Worm (Caenorhabditis elegans): ENCODE data around the gene fut-6.
A peak's percentile ranks its signal among the peaks of the same experiment; 100 is the strongest.
"Not testable (repeated sequence)": the region's sequence is repeated elsewhere in the genome, so short reads cannot be mapped to it uniquely, and the experiment has no call there.

The fut-6 gene

DNA sequence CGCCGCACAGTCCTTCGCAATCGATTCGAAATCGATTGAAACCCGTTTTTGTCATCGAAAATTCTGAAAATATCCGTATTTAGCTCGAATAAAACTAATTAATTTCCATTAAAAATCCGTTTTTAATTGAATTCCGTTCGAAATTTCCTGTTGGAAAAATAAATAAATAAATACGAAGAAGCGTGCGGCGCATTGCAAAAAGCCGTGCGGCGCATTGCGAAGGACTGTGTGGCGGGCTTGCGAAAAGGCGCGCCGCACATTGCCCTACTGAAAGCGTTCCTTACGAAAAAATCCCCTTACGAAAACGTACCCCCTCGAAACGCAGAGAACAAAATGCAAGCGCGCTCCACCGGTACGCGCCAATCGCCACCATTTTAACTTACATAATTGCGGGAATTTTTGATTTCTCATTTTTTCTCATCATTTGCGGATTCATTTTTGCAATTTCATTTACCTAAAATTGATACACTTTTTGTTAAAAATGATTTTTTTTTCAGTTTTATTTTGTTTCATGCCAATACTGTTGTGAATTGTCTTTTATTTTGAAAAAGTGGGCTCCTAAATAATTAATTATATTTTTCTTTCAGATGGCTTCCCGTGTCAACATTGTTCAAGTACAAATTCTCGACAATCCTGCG, 45.9 kb upstream of the fut-6 start, which contains the start of gene unc-85 (continued):
- peak; percentile 35 for TF ChIP-seq rpc-1 (optimal IDR thresholded peaks at IDR 0.05)
- not testable (repeated sequence) for TF ChIP-seq rpc-1 (tag; optimal IDR thresholded peaks at IDR 0.05)
- TF ChIP-seq madf-10 (tag; optimal IDR thresholded peaks at IDR 0.05), result peak; percentile 44
- peak; percentile 77 for TF ChIP-seq attf-6 (GFP tag; IDR thresholded peaks at IDR 0.05)
- peak; percentile 66 for TF ChIP-seq ztf-18 (tag; optimal IDR thresholded peaks at IDR 0.05)
- peak; percentile 61 for TF ChIP-seq tbp1 (GFP tag; optimal IDR thresholded peaks at IDR 0.05)
- peak; percentile 45 for TF ChIP-seq F23B12.7 (tag; optimal IDR thresholded peaks at IDR 0.05; ENCODE audit: insufficient read depth)
- peak; percentile 99 for TF ChIP-seq madf-6 (GFP tag; IDR thresholded peaks at IDR 0.05)
- peak; percentile 88 for TF ChIP-seq xnd-1 (tag; optimal IDR thresholded peaks at IDR 0.05)
- peak; percentile 93 for TF ChIP-seq pbrm-1 (GFP tag; IDR thresholded peaks at IDR 0.05)
- peak; percentile 99 for TF ChIP-seq Y95B8A.8 (GFP tag; IDR thresholded peaks at IDR 0.05)
- peak; percentile 95 for TF ChIP-seq madf-3 (GFP tag; IDR thresholded peaks at IDR 0.05)
- TF ChIP-seq Y56A3A.18 (GFP tag; IDR thresholded peaks at IDR 0.05), result peak; percentile 75
- TF ChIP-seq snpc-3.4 (tag; optimal IDR thresholded peaks at IDR 0.05), result peak; percentile 84
- TF ChIP-seq hmg-1.2 (GFP tag; IDR thresholded peaks at IDR 0.05), result peak; percentile 86
- TF ChIP-seq F33H1.4 (GFP tag; IDR thresholded peaks at IDR 0.05), result peak; percentile 96
- TF ChIP-seq hrde-1 (tag; optimal IDR thresholded peaks at IDR 0.05; ENCODE audit: borderline replicate concordance), result peak; percentile 11
- TF ChIP-seq ceh-27 (GFP tag; optimal IDR thresholded peaks at IDR 0.05), result peak; percentile 70
- peak; percentile 100 for TF ChIP-seq ceh-91 (GFP tag; IDR thresholded peaks at IDR 0.05)
- peak; percentile 97 for TF ChIP-seq ceh-100 (GFP tag; IDR thresholded peaks at IDR 0.05)
- peak; percentile 89 for TF ChIP-seq Y79H2A.3 (GFP tag; conservative IDR thresholded peaks at IDR 0.05)
- peak; percentile 98 for TF ChIP-seq B0019.2 (GFP tag; conservative IDR thresholded peaks at IDR 0.05)
- peak; percentile 74; the same call in 1 of the 2 replicates for TF ChIP-seq hmg-20 (GFP tag; IDR thresholded peaks at IDR 0.05)
- peak; percentile 88 for TF ChIP-seq K11D2.4 (GFP tag; IDR thresholded peaks at IDR 0.05)
- TF ChIP-seq let-607 (tag; optimal IDR thresholded peaks at IDR 0.05), result peak in 1 of 2 experiments; percentile 74
- TF ChIP-seq let-526 (GFP tag; IDR thresholded peaks at IDR 0.05), result peak; percentile 82
- peak; percentile 36 for TF ChIP-seq snpc-1.3 (tag; optimal IDR thresholded peaks at IDR 0.05; ENCODE audit: insufficient read depth)
- TF ChIP-seq egl-44 (GFP tag; IDR thresholded peaks at IDR 0.05), result peak; percentile 85
- TF ChIP-seq dox-1 (GFP tag; IDR thresholded peaks at IDR 0.05), result peak; percentile 99
- TF ChIP-seq efl-1 (GFP tag; optimal IDR thresholded peaks at IDR 0.05), result peak; percentile 96
- peak; percentile 32 for TF ChIP-seq ZK185.1 (tag; optimal IDR thresholded peaks at IDR 0.05; ENCODE audit: poor library complexity, severe bottlenecking)
- peak; percentile 100 for TF ChIP-seq D2030.7 (GFP tag; IDR thresholded peaks at IDR 0.05)
- TF ChIP-seq attf-5 (GFP tag; optimal IDR thresholded peaks at IDR 0.05), result peak; percentile 90
- TF ChIP-seq cebp-1 (GFP tag; IDR thresholded peaks at IDR 0.05), result peak; percentile 78
- TF ChIP-seq cebp-1 (tag; optimal IDR thresholded peaks at IDR 0.05), result peak; percentile 79
- TF ChIP-seq egrh-3 (GFP tag; IDR thresholded peaks at IDR 0.05), result peak; percentile 85
- TF ChIP-seq nfyb-1 (GFP tag; IDR thresholded peaks at IDR 0.05), result peak; percentile 95
- peak; percentile 99 for TF ChIP-seq mcd-1 (GFP tag; IDR thresholded peaks at IDR 0.05)
- peak; percentile 86 for TF ChIP-seq lir-1 (GFP tag; conservative IDR thresholded peaks at IDR 0.05)
- TF ChIP-seq nhr-90 (tag; optimal IDR thresholded peaks at IDR 0.05), result peak; percentile 34
- TF ChIP-seq zfh-2 (GFP tag; conservative IDR thresholded peaks at IDR 0.05), result peak; percentile 78
- TF ChIP-seq attf-3 (GFP tag; conservative IDR thresholded peaks at IDR 0.05), result peak; percentile 84
- peak; percentile 94 for TF ChIP-seq bed-2 (GFP tag; IDR thresholded peaks at IDR 0.05)
- TF ChIP-seq ekl-4 (GFP tag; IDR thresholded peaks at IDR 0.05), result peak; percentile 97
- TF ChIP-seq Y67H2A.10 (GFP tag; conservative IDR thresholded peaks at IDR 0.05), result peak; percentile 91
- peak; percentile 86 for TF ChIP-seq lin-54 (GFP tag; optimal IDR thresholded peaks at IDR 0.05)
- TF ChIP-seq ztf-28 (GFP tag; IDR thresholded peaks at IDR 0.05), result peak; percentile 98
